Fruit fly (Drosophila melanogaster): Measurements from ENCODE around the gene CG14834.
A peak's percentile ranks its signal among the peaks of the same experiment; 100 is the strongest.

Gene CG14834

dm6 chr3L:7361095-7361522, 14.2 kb upstream of the CG14834 start (continued):
- no peak for TF ChIP-seq dmrt11E (tag; optimal IDR thresholded peaks at IDR 0.05)
- TF ChIP-seq p53 (GFP tag; optimal IDR thresholded peaks at IDR 0.05), result no peak
- TF ChIP-seq trem (tag; optimal IDR thresholded peaks at IDR 0.05), result peak; percentile 33
- TF ChIP-seq hb (GFP tag; IDR thresholded peaks at IDR 0.05; ENCODE audit: partially characterized antibody), result no peak
- TF ChIP-seq Lhr (GFP tag; optimal IDR thresholded peaks at IDR 0.05), result no peak
- TF ChIP-seq CG7357 (GFP tag; IDR thresholded peaks at IDR 0.05), result no peak
- peak in 1 of 2 experiments; percentile 95 for TF ChIP-seq Hr78 (GFP tag; optimal IDR thresholded peaks at IDR 0.05)
- peak; percentile 59 for TF ChIP-seq Asciz (GFP tag; optimal IDR thresholded peaks at IDR 0.05)
- TF ChIP-seq croc (GFP tag; conservative IDR thresholded peaks at IDR 0.05), result no peak
- TF ChIP-seq CG17361 (GFP tag; IDR thresholded peaks at IDR 0.05), result no peak
- TF ChIP-seq gce (GFP tag; IDR thresholded peaks at IDR 0.05), result peak; percentile 47; the same call in 1 of the 3 replicates
- no peak for TF ChIP-seq scrt (GFP tag; optimal IDR thresholded peaks at IDR 0.05)
- peak; percentile 17 for TF ChIP-seq CG13296 (GFP tag; optimal IDR thresholded peaks at IDR 0.05)
- TF ChIP-seq CG13775 (GFP tag; optimal IDR thresholded peaks at IDR 0.05), result no peak
- TF ChIP-seq CG8281 (tag; optimal IDR thresholded peaks at IDR 0.05), result no peak
- peak; percentile 69 for TF ChIP-seq pros (GFP tag; optimal IDR thresholded peaks at IDR 0.05)
- no peak for TF ChIP-seq CG9876 (GFP tag; optimal IDR thresholded peaks at IDR 0.05)
- TF ChIP-seq Dip3 (GFP tag; optimal IDR thresholded peaks at IDR 0.05), result no peak
- no peak for TF ChIP-seq CG18476 (GFP tag; optimal IDR thresholded peaks at IDR 0.05)
- peak; percentile 41 for TF ChIP-seq Deaf1 (tag; optimal IDR thresholded peaks at IDR 0.05)
- no peak for TF ChIP-seq org-1 (GFP tag; optimal IDR thresholded peaks at IDR 0.05)
- TF ChIP-seq lov (optimal IDR thresholded peaks at IDR 0.05), result no peak
- TF ChIP-seq lov (GFP tag; IDR thresholded peaks at IDR 0.05), result 0 out of 3 replicates have a peak, but pooled peaks have one; percentile 42
- TF ChIP-seq Mrtf (GFP tag; IDR thresholded peaks at IDR 0.05), result no peak
- TF ChIP-seq CG15011 (GFP tag; optimal IDR thresholded peaks at IDR 0.05), result no peak
- no peak for TF ChIP-seq CG3065 (GFP tag; optimal IDR thresholded peaks at IDR 0.05)
- TF ChIP-seq CG30020 (tag; optimal IDR thresholded peaks at IDR 0.05), result no peak
- no peak for TF ChIP-seq CG12236 (GFP tag; optimal IDR thresholded peaks at IDR 0.05)
- no peak for TF ChIP-seq CG13287 (GFP tag; IDR thresholded peaks at IDR 0.05; ENCODE audit: partially characterized antibody)
- TF ChIP-seq CG7987 (GFP tag; optimal IDR thresholded peaks at IDR 0.05), result peak; percentile 4
- no peak for TF ChIP-seq CG7786 (GFP tag; optimal IDR thresholded peaks at IDR 0.05)
- peak; percentile 4 for TF ChIP-seq YL-1 (GFP tag; optimal IDR thresholded peaks at IDR 0.05)
- TF ChIP-seq salm (tag; optimal IDR thresholded peaks at IDR 0.05), result no peak
- no peak for TF ChIP-seq Aef1 (GFP tag; IDR thresholded peaks at IDR 0.05)
- TF ChIP-seq CG4854 (GFP tag; optimal IDR thresholded peaks at IDR 0.05), result no peak
- no peak for TF ChIP-seq Myb (GFP tag; optimal IDR thresholded peaks at IDR 0.05)
- no peak for TF ChIP-seq CG17385 (GFP tag; optimal IDR thresholded peaks at IDR 0.05)
- TF ChIP-seq cg (GFP tag; optimal IDR thresholded peaks at IDR 0.05), result peak; percentile 86
- no peak for TF ChIP-seq Usf (GFP tag; optimal IDR thresholded peaks at IDR 0.05)
- 0 out of 2 replicates have a peak, but pooled peaks have one; percentile 16 for TF ChIP-seq rib (GFP tag; IDR thresholded peaks at IDR 0.05)
- TF ChIP-seq D (optimal IDR thresholded peaks at IDR 0.05), result no peak
- no peak for TF ChIP-seq D (GFP tag; optimal IDR thresholded peaks at IDR 0.05)
- no peak for TF ChIP-seq Bdp1 (GFP tag; optimal IDR thresholded peaks at IDR 0.05)
- no peak for TF ChIP-seq odd (GFP tag; optimal IDR thresholded peaks at IDR 0.05)
- no peak for TF ChIP-seq z (GFP tag; IDR thresholded peaks at IDR 0.05)
- TF ChIP-seq dmrt99B (tag; optimal IDR thresholded peaks at IDR 0.05), result peak; percentile 32
- no peak for TF ChIP-seq caup (GFP tag; optimal IDR thresholded peaks at IDR 0.05; ENCODE audit: severe bottlenecking)
- TF ChIP-seq nom (GFP tag; optimal IDR thresholded peaks at IDR 0.05), result peak; percentile 57
- no peak for TF ChIP-seq D19A (tag; optimal IDR thresholded peaks at IDR 0.05)
- TF ChIP-seq Bgb (GFP tag; IDR thresholded peaks at IDR 0.05; ENCODE audit: partially characterized antibody), result no peak
- no peak for TF ChIP-seq Mad (GFP tag; optimal IDR thresholded peaks at IDR 0.05)
